Worm (Caenorhabditis elegans) whole organism, midembryonic: Measurements from ENCODE around the gene ttr-15.
"Not testable (repeated sequence)": the region's sequence is repeated elsewhere in the genome, so short reads cannot be mapped to it uniquely, and the experiment has no call there.

Experiments
- cog-1 ChIP-seq: sonication (generic microtip); optimal IDR thresholded peaks from 2 replicates; lab custom pipeline; 2016; ENCODE audit warnings: missing genetic modification characterization, missing compliant biosample characterization
- med-1 ChIP-seq: sonication (generic microtip); optimal IDR thresholded peaks from 2 replicates; lab custom pipeline; 2017; ENCODE audit warnings: missing genetic modification characterization, mild to moderate bottlenecking, missing compliant biosample characterization, antibody characterized with exemption, missing genetic modification reagents; ENCODE audit not compliant: insufficient read depth
- ref-1 ChIP-seq: fragments of 200-800 bp; sonication (Bioruptor generic); conservative IDR thresholded peaks from 2 replicates; pipeline ENCODE4 v1.3.6; 2022; ENCODE audit warnings: missing genetic modification reagents, missing genetic modification characterization, missing compliant biosample characterization
- ztf-23 ChIP-seq: fragments of 200-800 bp; sonication (Bioruptor generic); IDR thresholded peaks from 2 replicates; pipeline ENCODE4 v1.3.6; 2022; ENCODE audit warnings: missing genetic modification reagents, missing genetic modification characterization, missing compliant biosample characterization
- ztf-29 ChIP-seq: fragments of 200-800 bp; sonication (Bioruptor generic); IDR thresholded peaks from 2 replicates; pipeline ENCODE4 v1.3.6; 2022; ENCODE audit warnings: missing genetic modification reagents, missing genetic modification characterization, missing compliant biosample characterization

DNA sequence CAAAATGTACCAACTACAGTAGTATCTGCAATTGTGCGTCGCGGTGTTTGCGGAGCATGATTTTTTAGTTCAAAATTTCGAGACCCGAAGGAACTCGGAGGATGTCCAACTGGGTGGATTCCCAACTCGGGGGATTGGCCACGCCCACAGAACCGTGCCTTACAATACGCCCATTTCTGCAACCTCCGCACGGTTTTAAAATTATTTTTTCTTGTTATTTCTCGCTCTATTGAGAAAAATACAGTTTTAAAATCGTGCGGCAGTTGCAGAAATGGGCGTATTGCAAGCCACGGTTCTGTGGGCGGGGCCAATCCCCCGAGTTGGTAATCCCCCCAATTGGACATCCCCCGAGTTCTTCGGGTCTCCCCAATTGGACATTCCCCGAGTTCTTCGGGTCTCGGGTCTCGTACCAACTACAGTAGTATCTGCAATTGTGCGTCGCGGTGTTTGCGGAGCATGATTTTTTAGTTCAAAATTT, 17.4 kb upstream of the ttr-15 start:
- not testable (repeated sequence) for TF ChIP-seq ztf-29; ref-1; med-1 (GFP tag; lab: Kevin White, UChicago); cog-1 (tag; lab: Kevin White, UChicago); ztf-23
